Fruit fly (Drosophila melanogaster) whole organism, pupa: ENCODE results near the gene CG31102.

ENCODE experiments used
- CG12605 ChIP-seq: fragments of 200-800 bp; sonication (Bioruptor generic); IDR thresholded peaks from 2 replicates; pipeline ENCODE4 v1.3.6; 2022; ENCODE audit warnings: missing biosample characterization, missing genetic modification characterization
- CG14655 ChIP-seq: fragments of 200-800 bp; sonication (Bioruptor generic); optimal IDR thresholded peaks from 3 replicates; lab custom pipeline; 2017; ENCODE audit warnings: mild to moderate bottlenecking, missing biosample characterization, missing genetic modification reagents, missing genetic modification characterization
- CG15710 ChIP-seq: fragments of 200-800 bp; sonication (Bioruptor generic); optimal IDR thresholded peaks from 2 replicates; lab custom pipeline; 2018; ENCODE audit warnings: missing biosample characterization, mild to moderate bottlenecking, missing genetic modification characterization, moderate library complexity
- CG17806 ChIP-seq: fragments of 200-800 bp; sonication (Bioruptor generic); optimal IDR thresholded peaks from 2 replicates; lab custom pipeline; 2018; ENCODE audit warnings: missing biosample characterization, mild to moderate bottlenecking, missing genetic modification characterization, moderate library complexity
- CG32121 ChIP-seq: fragments of 200-800 bp; sonication (Bioruptor generic); IDR thresholded peaks from 2 replicates; pipeline ENCODE4 v1.3.6; 2022; ENCODE audit warnings: missing biosample characterization, missing genetic modification characterization
- CG34367 ChIP-seq: fragments of 200-800 bp; sonication (Bioruptor generic); optimal IDR thresholded peaks from 2 replicates; lab custom pipeline; 2018; ENCODE audit warnings: missing biosample characterization, mild to moderate bottlenecking, missing genetic modification characterization
- CG4496 ChIP-seq: fragments of 200-800 bp; sonication (Bioruptor generic); IDR thresholded peaks from 3 replicates; pipeline ENCODE4 v1.3.6; 2022; ENCODE audit warnings: missing biosample characterization, missing genetic modification characterization
- CG8301 ChIP-seq: fragments of 200-800 bp; sonication (Bioruptor generic); optimal IDR thresholded peaks from 2 replicates; lab custom pipeline; 2018; ENCODE audit warnings: missing biosample characterization, mild to moderate bottlenecking, missing genetic modification characterization
- CG9948 ChIP-seq: fragments of 200-800 bp; sonication (Bioruptor generic); optimal IDR thresholded peaks from 2 replicates; lab custom pipeline; 2018; ENCODE audit warnings: missing biosample characterization, mild to moderate bottlenecking, missing genetic modification characterization, moderate library complexity
- EcR ChIP-seq: fragments of 200-800 bp; sonication (Bioruptor generic); optimal IDR thresholded peaks from 3 replicates; lab custom pipeline; 2019; ENCODE audit warnings: missing biosample characterization, missing genetic modification characterization, mild to moderate bottlenecking, moderate library complexity, missing genetic modification reagents
- Pif1A ChIP-seq: fragments of 200-800 bp; sonication (Bioruptor generic); optimal IDR thresholded peaks from 3 replicates; lab custom pipeline; 2016; ENCODE audit warnings: missing biosample characterization, missing genetic modification characterization
- fd96Ca ChIP-seq: fragments of 200-800 bp; sonication (Bioruptor generic); IDR thresholded peaks from 3 replicates; pipeline ENCODE4 v1.3.6; 2022; ENCODE audit warnings: missing biosample characterization, missing genetic modification characterization

DNA sequence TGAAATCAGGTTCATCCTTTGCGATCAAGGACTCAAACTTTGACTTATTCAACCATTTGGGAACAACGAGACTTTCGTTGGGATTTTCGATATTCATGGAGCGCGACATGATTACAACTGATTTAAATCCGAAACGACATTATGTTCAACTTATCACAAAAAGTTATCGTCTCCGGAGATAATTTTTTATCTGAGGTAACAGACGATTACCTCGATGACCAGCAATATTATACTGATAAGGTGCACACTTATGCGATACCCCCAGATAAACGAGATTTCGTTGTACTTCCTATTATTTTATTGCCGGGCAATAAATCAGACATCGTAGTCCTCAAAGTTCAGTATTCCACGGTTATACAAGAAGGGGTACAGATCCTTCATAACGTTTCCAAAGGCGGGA is 2.3 kb upstream of the CG31102 start, which contains the start of gene CG31097:
- TF ChIP-seq CG4496 (no peak), EcR (GFP tag; lab: Kevin White, UChicago) (no peak), CG12605 (GFP tag; lab: Robert Waterston, UW) (no peak), fd96Ca (GFP tag; lab: Robert Waterston, UW) (no peak), CG32121 (GFP tag; lab: Robert Waterston, UW) (no peak), CG34367 (tag; lab: Kevin White, UChicago) (no peak), CG15710 (tag; lab: Kevin White, UChicago) (no peak), Pif1A (GFP tag; lab: Kevin White, UChicago) (no peak), CG8301 (tag; lab: Kevin White, UChicago) (no peak), CG14655 (no peak), CG17806 (tag; lab: Kevin White, UChicago) (no peak), CG9948 (no peak)
